Fruit fly (Drosophila melanogaster) whole organism, adult: ENCODE measurements around the gene CG6330.
A peak's percentile ranks its signal among the peaks of the same experiment; 100 is the strongest.

Source experiments
- CG11617 ChIP-seq: fragments of 200-800 bp; sonication (Bioruptor generic); optimal IDR thresholded peaks from 2 replicates; lab custom pipeline; 2017; ENCODE audit warnings: mild to moderate bottlenecking, missing biosample characterization, missing genetic modification reagents, missing genetic modification characterization
- CG12768 ChIP-seq: fragments of 200-800 bp; sonication (Bioruptor generic); optimal IDR thresholded peaks from 2 replicates; lab custom pipeline; 2017; ENCODE audit warnings: missing biosample characterization, missing genetic modification characterization, mild to moderate bottlenecking, moderate library complexity, missing genetic modification reagents
- CG14711 ChIP-seq: fragments of 200-800 bp; sonication (Bioruptor generic); optimal IDR thresholded peaks from 2 replicates; lab custom pipeline; 2018; ENCODE audit warnings: missing biosample characterization, mild to moderate bottlenecking, missing genetic modification characterization, moderate library complexity
- CG1620 ChIP-seq: fragments of 200-800 bp; sonication (Bioruptor generic); optimal IDR thresholded peaks from 2 replicates; lab custom pipeline; 2016; ENCODE audit warnings: missing biosample characterization, missing genetic modification characterization
- CG33017 ChIP-seq: fragments of 200-800 bp; sonication (Bioruptor generic); optimal IDR thresholded peaks from 2 replicates; lab custom pipeline; 2018; ENCODE audit warnings: missing biosample characterization, mild to moderate bottlenecking, missing genetic modification characterization, moderate library complexity
- CG5204 ChIP-seq: fragments of 200-800 bp; sonication (Bioruptor generic); optimal IDR thresholded peaks from 2 replicates; lab custom pipeline; 2016; ENCODE audit warnings: missing biosample characterization, missing genetic modification characterization
- CG7045 ChIP-seq: fragments of 200-800 bp; sonication (Bioruptor generic); optimal IDR thresholded peaks from 2 replicates; lab custom pipeline; 2017; ENCODE audit warnings: missing biosample characterization, mild to moderate bottlenecking, missing genetic modification characterization
- CG7101 ChIP-seq: fragments of 200-800 bp; sonication (Bioruptor generic); optimal IDR thresholded peaks from 2 replicates; lab custom pipeline; 2018; ENCODE audit warnings: missing biosample characterization, mild to moderate bottlenecking, missing genetic modification characterization, moderate library complexity
- Clk ChIP-seq: fragments of 200-800 bp; sonication (Bioruptor generic); optimal IDR thresholded peaks from 2 replicates; lab custom pipeline; 2017; ENCODE audit warnings: missing biosample characterization, missing genetic modification characterization
- Crg-1 ChIP-seq: fragments of 200-800 bp; sonication (Bioruptor generic); optimal IDR thresholded peaks from 2 replicates; lab custom pipeline; 2016; ENCODE audit warnings: missing biosample characterization, missing genetic modification characterization
- Hr96 ChIP-seq: fragments of 200-800 bp; sonication (Bioruptor generic); optimal IDR thresholded peaks from 2 replicates; lab custom pipeline; 2016; ENCODE audit warnings: missing biosample characterization, missing genetic modification characterization
- Mnt ChIP-seq: fragments of 200-800 bp; sonication (Bioruptor generic); optimal IDR thresholded peaks from 2 replicates; lab custom pipeline; 2016; ENCODE audit warnings: missing biosample characterization, mild to moderate bottlenecking, missing genetic modification characterization
- bab1 ChIP-seq: fragments of 200-800 bp; sonication (Bioruptor generic); optimal IDR thresholded peaks from 3 replicates; lab custom pipeline; 2019; ENCODE audit warnings: missing biosample characterization, mild to moderate bottlenecking, missing genetic modification characterization, moderate library complexity
- cic ChIP-seq: fragments of 200-800 bp; sonication (Bioruptor generic); optimal IDR thresholded peaks from 2 replicates; lab custom pipeline; 2017; ENCODE audit warnings: missing biosample characterization, mild to moderate bottlenecking, missing genetic modification characterization, moderate library complexity
- cnc ChIP-seq, 2 experiments: fragments of >200 bp; optimal IDR thresholded peaks; 2 replicates each; lab custom pipeline; 2017
- kay ChIP-seq: fragments of 200-800 bp; sonication (Bioruptor generic); peaks from one replicate; lab custom pipeline; 2016; ENCODE audit warnings: missing biosample characterization, missing genetic modification characterization, borderline replicate concordance
- ovo ChIP-seq: fragments of 200-800 bp; sonication (Bioruptor generic); optimal IDR thresholded peaks from 2 replicates; lab custom pipeline; 2016; ENCODE audit warnings: missing biosample characterization, missing genetic modification characterization
- pad ChIP-seq: fragments of 200-800 bp; sonication (Bioruptor generic); optimal IDR thresholded peaks from 3 replicates; lab custom pipeline; 2017; ENCODE audit warnings: missing biosample characterization, missing genetic modification characterization, mild to moderate bottlenecking, moderate library complexity, missing genetic modification reagents
- tj ChIP-seq: fragments of 200-800 bp; sonication (Bioruptor generic); optimal IDR thresholded peaks from 3 replicates; lab custom pipeline; 2017; ENCODE audit warnings: missing biosample characterization, mild to moderate bottlenecking, missing genetic modification characterization, moderate library complexity
- toe ChIP-seq: fragments of 200-800 bp; sonication (Bioruptor generic); optimal IDR thresholded peaks from 2 replicates; lab custom pipeline; 2016; ENCODE audit warnings: missing biosample characterization, missing genetic modification characterization

CG6330 gene

dm6 chr3R:26933885-26934284 is 24.4 kb downstream of the CG6330 start:
- TF ChIP-seq Crg-1, result no peak
- no peak for TF ChIP-seq Mnt (GFP tag; lab: Kevin White, UChicago)
- TF ChIP-seq bab1 (GFP tag; lab: Kevin White, UChicago), result no peak
- TF ChIP-seq toe, result no peak
- TF ChIP-seq CG33017 (tag; lab: Kevin White, UChicago), result no peak
- TF ChIP-seq pad (GFP tag; lab: Kevin White, UChicago), result no peak
- TF ChIP-seq CG7101 (tag; lab: Kevin White, UChicago), result no peak
- TF ChIP-seq kay (GFP tag; lab: Kevin White, UChicago), result no peak
- no peak for TF ChIP-seq CG12768 (GFP tag; lab: Kevin White, UChicago)
- TF ChIP-seq CG5204 (GFP tag; lab: Kevin White, UChicago), result no peak
- TF ChIP-seq tj (GFP tag; lab: Kevin White, UChicago), result no peak
- TF ChIP-seq Hr96 (GFP tag; lab: Kevin White, UChicago), result no peak
- TF ChIP-seq CG1620 (GFP tag; lab: Kevin White, UChicago), result no peak
- no peak for TF ChIP-seq cnc (optimal IDR thresholded peaks at IDR 0.05; lab: Kevin White, UChicago)
- no peak for TF ChIP-seq cic
- TF ChIP-seq CG7045 (GFP tag; lab: Kevin White, UChicago), result no peak
- TF ChIP-seq ovo, result no peak
- TF ChIP-seq CG11617 (GFP tag; lab: Kevin White, UChicago), result no peak
- TF ChIP-seq Clk, result no peak

- TF ChIP-seq tj (GFP tag; lab: Kevin White, UChicago) (peak; percentile 21), CG14711 (tag; lab: Kevin White, UChicago) (peak; percentile 18), bab1 (GFP tag; lab: Kevin White, UChicago) (peak; percentile 56), Crg-1 (no peak), CG7045 (GFP tag; lab: Kevin White, UChicago) (peak; percentile 35), CG11617 (GFP tag; lab: Kevin White, UChicago) (no peak), CG33017 (tag; lab: Kevin White, UChicago) (peak; percentile 24)
These were observed 29.9 kb downstream of the CG6330 start for dm6 chr3R:26928424-26928823.

- no peak for TF ChIP-seq cnc (optimal IDR thresholded peaks at IDR 0.05; lab: Kevin White, UChicago)
These were observed 31.8 kb downstream of the CG6330 start for dm6 chr3R:26926477-26926876.

- TF ChIP-seq CG33017 (tag; lab: Kevin White, UChicago) (no peak), CG11617 (GFP tag; lab: Kevin White, UChicago) (no peak), kay (GFP tag; lab: Kevin White, UChicago) (peak; percentile 15)
These were observed 34.4 kb downstream of the CG6330 start for dm6 chr3R:26923830-26924333.

dm6 chr3R:26918857-26919256 is 39.4 kb downstream of the CG6330 start:
- TF ChIP-seq toe, result no peak
- TF ChIP-seq CG1620 (GFP tag; lab: Kevin White, UChicago), result no peak
- TF ChIP-seq CG11617 (GFP tag; lab: Kevin White, UChicago), result no peak
- no peak for TF ChIP-seq Clk
- TF ChIP-seq CG14711 (tag; lab: Kevin White, UChicago), result no peak
- no peak for TF ChIP-seq CG7101 (tag; lab: Kevin White, UChicago)
- no peak for TF ChIP-seq Mnt (GFP tag; lab: Kevin White, UChicago)
- TF ChIP-seq cic, result no peak
- no peak for TF ChIP-seq CG5204 (GFP tag; lab: Kevin White, UChicago)
- TF ChIP-seq CG33017 (tag; lab: Kevin White, UChicago), result no peak
- no peak for TF ChIP-seq kay (GFP tag; lab: Kevin White, UChicago)

- TF ChIP-seq CG7045 (GFP tag; lab: Kevin White, UChicago), result peak; percentile 52
- peak; percentile 49 for TF ChIP-seq CG12768 (GFP tag; lab: Kevin White, UChicago)
- peak; percentile 75 for TF ChIP-seq tj (GFP tag; lab: Kevin White, UChicago)
- TF ChIP-seq Clk, result peak; percentile 11
- peak; percentile 6 for TF ChIP-seq Hr96 (GFP tag; lab: Kevin White, UChicago)
- TF ChIP-seq toe, result no peak
- peak; percentile 37 for TF ChIP-seq CG5204 (GFP tag; lab: Kevin White, UChicago)
- peak; percentile 57 for TF ChIP-seq cic
- TF ChIP-seq CG33017 (tag; lab: Kevin White, UChicago), result peak; percentile 50
- TF ChIP-seq kay (GFP tag; lab: Kevin White, UChicago), result peak; percentile 38
- TF ChIP-seq pad (GFP tag; lab: Kevin White, UChicago), result peak; percentile 40
- peak; percentile 78 for TF ChIP-seq CG11617 (GFP tag; lab: Kevin White, UChicago)
- TF ChIP-seq Mnt (GFP tag; lab: Kevin White, UChicago), result peak; percentile 59
- peak; percentile 75 for TF ChIP-seq Crg-1
- peak; percentile 38 for TF ChIP-seq bab1 (GFP tag; lab: Kevin White, UChicago)
- TF ChIP-seq CG7101 (tag; lab: Kevin White, UChicago), result peak; percentile 54
- TF ChIP-seq CG1620 (GFP tag; lab: Kevin White, UChicago), result peak; percentile 18
- peak in 1 of 2 experiments; percentile 69 for TF ChIP-seq cnc (optimal IDR thresholded peaks at IDR 0.05; lab: Kevin White, UChicago)
- TF ChIP-seq ovo, result peak; percentile 50
- no peak for TF ChIP-seq CG14711 (tag; lab: Kevin White, UChicago)
These were observed 42.8 kb downstream of the CG6330 start, which contains the start of gene CG46339 for dm6 chr3R:26915463-26915925. Gene CG46339, plus strand, starts transcription at chr3R:26915761.

dm6 chr3R:26912615-26913014 is 45.7 kb downstream of the CG6330 start, which contains the start of gene Ets97D:
Gene Ets97D, minus strand, starts transcription at chr3R:26912886.
- TF ChIP-seq CG14711 (tag; lab: Kevin White, UChicago), result peak; percentile 93
- TF ChIP-seq CG12768 (GFP tag; lab: Kevin White, UChicago), result no peak
- TF ChIP-seq CG11617 (GFP tag; lab: Kevin White, UChicago), result no peak
- peak; percentile 60 for TF ChIP-seq bab1 (GFP tag; lab: Kevin White, UChicago)
- no peak for TF ChIP-seq CG5204 (GFP tag; lab: Kevin White, UChicago)
- TF ChIP-seq ovo, result no peak
- TF ChIP-seq Hr96 (GFP tag; lab: Kevin White, UChicago), result no peak
- TF ChIP-seq kay (GFP tag; lab: Kevin White, UChicago), result no peak
- TF ChIP-seq Mnt (GFP tag; lab: Kevin White, UChicago), result peak; percentile 83
